Worm (Caenorhabditis elegans) whole organism, L3 larva: ENCODE measurements around the gene F46H5.11.

Source experiments
- ZK546.5 ChIP-seq: sonication (generic microtip); optimal IDR thresholded peaks from 2 replicates; lab custom pipeline; 2017; ENCODE audit warnings: missing biosample characterization, missing genetic modification characterization
- ceh-9 ChIP-seq: sonication (generic microtip); optimal IDR thresholded peaks from 2 replicates; lab custom pipeline; 2018; ENCODE audit warnings: missing biosample characterization, missing genetic modification characterization

ce11 chrX:7268965-7269364 is 2.9 kb downstream of the F46H5.11 start:
- no peak for TF ChIP-seq ZK546.5 (tag; lab: Kevin White, UChicago)
- no peak for TF ChIP-seq ceh-9 (tag; lab: Kevin White, UChicago)
